1 fruit fly cellular context compared by ENCODE assay signal in the genomic region with DNA sequence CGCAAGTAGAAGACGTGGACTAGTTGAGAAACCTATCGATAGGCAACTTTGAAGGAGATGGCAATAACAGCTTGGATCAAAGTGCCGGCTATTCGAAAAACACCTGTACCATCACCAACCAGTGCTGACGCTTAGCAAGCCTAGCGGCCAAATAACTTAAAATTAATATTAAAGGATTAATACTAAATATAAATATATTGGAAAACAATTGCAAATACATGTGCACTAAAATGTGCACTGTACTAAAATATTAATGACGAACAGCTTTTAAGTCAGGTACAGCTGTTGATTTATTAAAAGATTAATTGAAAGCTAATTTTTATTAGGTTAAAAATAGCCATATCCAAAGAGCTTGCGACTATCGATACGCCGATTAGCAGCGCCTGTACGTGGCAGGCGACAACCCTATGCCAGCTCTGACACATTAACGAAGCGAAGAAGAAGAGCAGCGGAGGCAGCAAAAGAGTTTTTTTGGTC.
TF ChIP-seq lines count a peak whose summit lies in the region.

CG9302 (minus strand) TSS at position 51 of the 477 bp plus-strand sequence.
beta'COP (plus strand) TSS at position 415 of the 477 bp plus-strand sequence.

TF ChIP-seq in whole organism, embryonic, 481 proteins besides CTCF, POLR2A, EP300 and RAD21 (continued from another document and continues in another):
- TF ChIP-seq nau (GFP tag; optimal IDR thresholded peaks at IDR 0.05; lab: Kevin White, UChicago) (no peak), TFAM (GFP tag; optimal IDR thresholded peaks at IDR 0.05; lab: Kevin White, UChicago) (no peak), fru (optimal IDR thresholded peaks at IDR 0.05; lab: Kevin White, UChicago) (no peak), CG4707 (GFP tag; optimal IDR thresholded peaks at IDR 0.05; lab: Kevin White, UChicago) (no peak), Doc2 (GFP tag; IDR thresholded peaks at IDR 0.05; lab: Robert Waterston, UW) (no peak), CoRest (tag; optimal IDR thresholded peaks at IDR 0.05; lab: Kevin White, UChicago) (peak; percentile 88), z (GFP tag; IDR thresholded peaks at IDR 0.05; lab: Robert Waterston, UW) (no peak), al (GFP tag; IDR thresholded peaks at IDR 0.05; lab: Robert Waterston, UW) (peak; percentile 59; the same call in 1 of the 2 replicates), CG6689 (GFP tag; IDR thresholded peaks at IDR 0.05; lab: Robert Waterston, UW) (peak; percentile 56), HmgD (GFP tag; optimal IDR thresholded peaks at IDR 0.05; lab: Kevin White, UChicago) (no peak), HLH4C (GFP tag; IDR thresholded peaks at IDR 0.05; lab: Robert Waterston, UW; ENCODE audit: partially characterized antibody) (peak; percentile 72), CG2116 (GFP tag; optimal IDR thresholded peaks at IDR 0.05; lab: Kevin White, UChicago) (peak; percentile 85), grn (GFP tag; optimal IDR thresholded peaks at IDR 0.05; lab: Kevin White, UChicago) (no peak), NC2α (GFP tag; optimal IDR thresholded peaks at IDR 0.05; lab: Kevin White, UChicago) (no peak), HLH3B (GFP tag; IDR thresholded peaks at IDR 0.05; lab: Robert Waterston, UW) (no peak), esg (GFP tag; conservative IDR thresholded peaks at IDR 0.05; lab: Robert Waterston, UW) (peak; percentile 40; the same call in 1 of the 2 replicates), CG17186 (GFP tag; optimal IDR thresholded peaks at IDR 0.05; lab: Kevin White, UChicago) (peak; percentile 9), chif (GFP tag; optimal IDR thresholded peaks at IDR 0.05; lab: Kevin White, UChicago) (peak in 1 of 2 experiments; percentile 20), CG10654 (GFP tag; optimal IDR thresholded peaks at IDR 0.05; lab: Kevin White, UChicago) (peak; percentile 53), CG11695 (GFP tag; IDR thresholded peaks at IDR 0.05; lab: Robert Waterston, UW) (no peak), CG3065 (GFP tag; optimal IDR thresholded peaks at IDR 0.05; lab: Kevin White, UChicago) (peak; percentile 31), CG14050 (GFP tag; IDR thresholded peaks at IDR 0.05; lab: Robert Waterston, UW) (no peak), rib (GFP tag; IDR thresholded peaks at IDR 0.05; lab: Robert Waterston, UW) (0 out of 2 replicates have a peak, but pooled peaks have one; percentile 23), sc (optimal IDR thresholded peaks at IDR 0.05; lab: Kevin White, UChicago) (no peak), sc (GFP tag; optimal IDR thresholded peaks at IDR 0.05; lab: Kevin White, UChicago) (peak; percentile 39), Dad (GFP tag; optimal IDR thresholded peaks at IDR 0.05; lab: Kevin White, UChicago) (peak; percentile 14), CG4424 (GFP tag; optimal IDR thresholded peaks at IDR 0.05; lab: Kevin White, UChicago) (peak; percentile 68), CG31441 (GFP tag; IDR thresholded peaks at IDR 0.05; lab: Robert Waterston, UW) (peak; percentile 77), Ada2b (GFP tag; IDR thresholded peaks at IDR 0.05; lab: Robert Waterston, UW) (no peak), maf-S (GFP tag; optimal IDR thresholded peaks at IDR 0.05; lab: Kevin White, UChicago) (peak; percentile 17), CG6791 (GFP tag; IDR thresholded peaks at IDR 0.05; lab: Robert Waterston, UW; ENCODE audit: partially characterized antibody) (peak; percentile 58; the same call in 1 of the 3 replicates), br (optimal IDR thresholded peaks at IDR 0.05; lab: Kevin White, UChicago) (no peak), tna (GFP tag; IDR thresholded peaks at IDR 0.05; lab: Robert Waterston, UW; ENCODE audit: partially characterized antibody) (no peak; the same call in 1 of the 2 replicates), Asciz (GFP tag; optimal IDR thresholded peaks at IDR 0.05; lab: Kevin White, UChicago) (no peak), H2.0 (GFP tag; IDR thresholded peaks at IDR 0.05; lab: Robert Waterston, UW) (no peak), lab (GFP tag; optimal IDR thresholded peaks at IDR 0.05; lab: Kevin White, UChicago) (no peak), yki (optimal IDR thresholded peaks at IDR 0.05; lab: Kevin White, UChicago) (no peak), CG30403 (GFP tag; optimal IDR thresholded peaks at IDR 0.05; lab: Kevin White, UChicago) (peak; percentile 83), CG2889 (GFP tag; IDR thresholded peaks at IDR 0.05; lab: Robert Waterston, UW) (no peak), sug (tag; optimal IDR thresholded peaks at IDR 0.05; lab: Kevin White, UChicago) (peak; percentile 85), dimm (GFP tag; IDR thresholded peaks at IDR 0.05; lab: Robert Waterston, UW) (no peak), Aef1 (GFP tag; IDR thresholded peaks at IDR 0.05; lab: Robert Waterston, UW) (peak; percentile 59), CG11723 (GFP tag; optimal IDR thresholded peaks at IDR 0.05; lab: Kevin White, UChicago) (no peak), CG6175 (GFP tag; IDR thresholded peaks at IDR 0.05; lab: Robert Waterston, UW) (no peak), Hr3 (GFP tag; optimal IDR thresholded peaks at IDR 0.05; lab: Kevin White, UChicago) (peak; percentile 81), CG10321 (GFP tag; IDR thresholded peaks at IDR 0.05; lab: Robert Waterston, UW) (no peak), CG12744 (GFP tag; optimal IDR thresholded peaks at IDR 0.05; lab: Kevin White, UChicago) (peak; percentile 21), toy (GFP tag; IDR thresholded peaks at IDR 0.05; lab: Robert Waterston, UW) (no peak), Hr78 (GFP tag; optimal IDR thresholded peaks at IDR 0.05; lab: Kevin White, UChicago) (no peak), Atf-2 (GFP tag; optimal IDR thresholded peaks at IDR 0.05; lab: Kevin White, UChicago) (peak; percentile 34), CG11696 (GFP tag; IDR thresholded peaks at IDR 0.05; lab: Robert Waterston, UW) (no peak), CG16779 (GFP tag; IDR thresholded peaks at IDR 0.05; lab: Robert Waterston, UW) (no peak), CG11456 (GFP tag; IDR thresholded peaks at IDR 0.05; lab: Robert Waterston, UW) (peak; percentile 68; the same call in 1 of the 3 replicates), CG11247 (GFP tag; IDR thresholded peaks at IDR 0.05; lab: Robert Waterston, UW) (peak; percentile 39), CG7745 (tag; optimal IDR thresholded peaks at IDR 0.05; lab: Kevin White, UChicago) (no peak), GATAe (GFP tag; conservative IDR thresholded peaks at IDR 0.05; lab: Robert Waterston, UW) (no peak), CG10267 (tag; optimal IDR thresholded peaks at IDR 0.05; lab: Kevin White, UChicago) (peak; percentile 70), dpn (GFP tag; optimal IDR thresholded peaks at IDR 0.05; lab: Kevin White, UChicago) (peak; percentile 31 to 63), CG12942 (GFP tag; optimal IDR thresholded peaks at IDR 0.05; lab: Kevin White, UChicago) (peak; percentile 52), tup (GFP tag; optimal IDR thresholded peaks at IDR 0.05; lab: Kevin White, UChicago) (peak; percentile 1), NK7.1 (GFP tag; optimal IDR thresholded peaks at IDR 0.05; lab: Kevin White, UChicago) (no peak), CG31388 (GFP tag; optimal IDR thresholded peaks at IDR 0.05; lab: Kevin White, UChicago) (no peak), gcm (GFP tag; optimal IDR thresholded peaks at IDR 0.05; lab: Kevin White, UChicago) (no peak), BtbVII (GFP tag; optimal IDR thresholded peaks at IDR 0.05; lab: Kevin White, UChicago) (no peak), Sox102F (GFP tag; optimal IDR thresholded peaks at IDR 0.05; lab: Kevin White, UChicago) (no peak), CG17385 (GFP tag; optimal IDR thresholded peaks at IDR 0.05; lab: Kevin White, UChicago) (peak; percentile 95), sisA (GFP tag; IDR thresholded peaks at IDR 0.05; lab: Robert Waterston, UW) (peak; percentile 58), Hey (tag; optimal IDR thresholded peaks at IDR 0.05; lab: Kevin White, UChicago) (no peak), ab (GFP tag; optimal IDR thresholded peaks at IDR 0.05; lab: Kevin White, UChicago) (peak; percentile 3), ERR (GFP tag; optimal IDR thresholded peaks at IDR 0.05; lab: Kevin White, UChicago) (no peak), CG16863 (GFP tag; optimal IDR thresholded peaks at IDR 0.05; lab: Kevin White, UChicago) (peak; percentile 1), CG34422 (GFP tag; IDR thresholded peaks at IDR 0.05; lab: Robert Waterston, UW) (0 out of 3 replicates have a peak, but pooled peaks have one; percentile 57), hkb (optimal IDR thresholded peaks at IDR 0.05; lab: Kevin White, UChicago) (no peak), hkb (GFP tag; IDR thresholded peaks at IDR 0.05; lab: Robert Waterston, UW) (no peak), psq (GFP tag; optimal IDR thresholded peaks at IDR 0.05; lab: Kevin White, UChicago) (peak; percentile 18), cato (GFP tag; optimal IDR thresholded peaks at IDR 0.05; lab: Kevin White, UChicago; ENCODE audit: borderline replicate concordance) (peak; percentile 50), Lim3 (GFP tag; IDR thresholded peaks at IDR 0.05; lab: Robert Waterston, UW) (no peak), pan (optimal IDR thresholded peaks at IDR 0.05; lab: Kevin White, UChicago) (peak in 1 of 2 experiments; percentile 72), pan (GFP tag; optimal IDR thresholded peaks at IDR 0.05 in 1 of 2, IDR thresholded peaks at IDR 0.05 in 1 of 2) (peak; percentile 47 to 72), fd64A (GFP tag; optimal IDR thresholded peaks at IDR 0.05; lab: Kevin White, UChicago) (no peak), CkIIα-i1 (GFP tag; IDR thresholded peaks at IDR 0.05; lab: Robert Waterston, UW) (no peak), CG10366 (GFP tag; IDR thresholded peaks at IDR 0.05; lab: Robert Waterston, UW) (peak; percentile 41; the same call in 1 of the 2 replicates), abd-A (tag; optimal IDR thresholded peaks at IDR 0.05; lab: Kevin White, UChicago) (no peak), fu2 (GFP tag; optimal IDR thresholded peaks at IDR 0.05; lab: Kevin White, UChicago) (no peak), Meics (GFP tag; optimal IDR thresholded peaks at IDR 0.05; lab: Kevin White, UChicago) (peak; percentile 71), HHEX (GFP tag; optimal IDR thresholded peaks at IDR 0.05; lab: Kevin White, UChicago) (peak; percentile 54), ind (GFP tag; optimal IDR thresholded peaks at IDR 0.05; lab: Kevin White, UChicago) (peak; percentile 73), CG12219 (GFP tag; optimal IDR thresholded peaks at IDR 0.05; lab: Kevin White, UChicago) (no peak), CG14710 (tag; optimal IDR thresholded peaks at IDR 0.05; lab: Kevin White, UChicago) (peak; percentile 81), chm (GFP tag; IDR thresholded peaks at IDR 0.05; lab: Robert Waterston, UW) (no peak), Mes4 (GFP tag; optimal IDR thresholded peaks at IDR 0.05; lab: Kevin White, UChicago) (no peak), CG8478 (optimal IDR thresholded peaks at IDR 0.05; lab: Kevin White, UChicago) (no peak), CG33213 (GFP tag; optimal IDR thresholded peaks at IDR 0.05; lab: Kevin White, UChicago) (peak; percentile 14), nerfin-1 (tag; optimal IDR thresholded peaks at IDR 0.05; lab: Kevin White, UChicago) (peak; percentile 49), CG10462 (GFP tag; optimal IDR thresholded peaks at IDR 0.05; lab: Kevin White, UChicago) (peak; percentile 31), CG2875 (GFP tag; optimal IDR thresholded peaks at IDR 0.05; lab: Kevin White, UChicago) (no peak), CG12391 (tag; optimal IDR thresholded peaks at IDR 0.05; lab: Kevin White, UChicago) (peak; percentile 85), kah (GFP tag; optimal IDR thresholded peaks at IDR 0.05; lab: Kevin White, UChicago) (peak; percentile 7), bsh (GFP tag; optimal IDR thresholded peaks at IDR 0.05; lab: Kevin White, UChicago) (peak; percentile 29 to 42), ham (GFP tag; IDR thresholded peaks at IDR 0.05; lab: Robert Waterston, UW) (0 out of 2 replicates have a peak, but pooled peaks have one; percentile 12), az2 (GFP tag; optimal IDR thresholded peaks at IDR 0.05; lab: Kevin White, UChicago) (peak; percentile 71), YL-1 (GFP tag; optimal IDR thresholded peaks at IDR 0.05; lab: Kevin White, UChicago) (peak; percentile 73), Med (GFP tag; lab: Kevin White, UChicago) (peak; percentile 84), inv (GFP tag; IDR thresholded peaks at IDR 0.05; lab: Robert Waterston, UW; ENCODE audit: partially characterized antibody) (peak; percentile 68), CG12071 (GFP tag; optimal IDR thresholded peaks at IDR 0.05; lab: Kevin White, UChicago) (no peak), NFAT (GFP tag; IDR thresholded peaks at IDR 0.05; lab: Robert Waterston, UW) (no peak), trh (GFP tag; optimal IDR thresholded peaks at IDR 0.05; lab: Kevin White, UChicago) (no peak), stwl (tag; optimal IDR thresholded peaks at IDR 0.05; lab: Kevin White, UChicago) (peak; percentile 38), org-1 (GFP tag; optimal IDR thresholded peaks at IDR 0.05; lab: Kevin White, UChicago) (no peak), CG12769 (tag; optimal IDR thresholded peaks at IDR 0.05; lab: Kevin White, UChicago) (no peak), Trl (optimal IDR thresholded peaks at IDR 0.05; lab: Kevin White, UChicago) (no peak), Trl (GFP tag; optimal IDR thresholded peaks at IDR 0.05; lab: Kevin White, UChicago) (peak; percentile 22), tin (GFP tag; optimal IDR thresholded peaks at IDR 0.05; lab: Kevin White, UChicago) (peak; percentile 60), CG13296 (GFP tag; optimal IDR thresholded peaks at IDR 0.05; lab: Kevin White, UChicago) (no peak), crc (GFP tag; optimal IDR thresholded peaks at IDR 0.05; lab: Kevin White, UChicago) (no peak), CG6654 (GFP tag; optimal IDR thresholded peaks at IDR 0.05; lab: Kevin White, UChicago) (peak; percentile 5), CG17802 (tag; optimal IDR thresholded peaks at IDR 0.05; lab: Kevin White, UChicago) (peak; percentile 16), sr (GFP tag; IDR thresholded peaks at IDR 0.05; lab: Robert Waterston, UW) (no peak), CG10565 (GFP tag; optimal IDR thresholded peaks at IDR 0.05; lab: Kevin White, UChicago) (no peak), tll (GFP tag; optimal IDR thresholded peaks at IDR 0.05; lab: Kevin White, UChicago) (peak in 1 of 2 experiments; percentile 3), hth (optimal IDR thresholded peaks at IDR 0.05; lab: Kevin White, UChicago) (no peak), gro (GFP tag; optimal IDR thresholded peaks at IDR 0.05; lab: Kevin White, UChicago) (peak; percentile 28), Blimp-1 (GFP tag; optimal IDR thresholded peaks at IDR 0.05; lab: Kevin White, UChicago) (no peak), Xbp1 (GFP tag; optimal IDR thresholded peaks at IDR 0.05; lab: Kevin White, UChicago) (peak; percentile 83), Dll (GFP tag; IDR thresholded peaks at IDR 0.05; lab: Robert Waterston, UW; ENCODE audit: partially characterized antibody) (peak; percentile 76), usp (GFP tag; optimal IDR thresholded peaks at IDR 0.05; lab: Kevin White, UChicago) (no peak), Six4 (GFP tag; optimal IDR thresholded peaks at IDR 0.05; lab: Kevin White, UChicago) (peak; percentile 23)
